Fruit fly (Drosophila melanogaster) whole organism: ENCODE data around the gene Mo25.

Experiments
- Dll ChIP-seq: fragments of >200 bp; optimal IDR thresholded peaks from 2 replicates; lab custom pipeline; 2017
- psq ChIP-seq: fragments of >200 bp; optimal IDR thresholded peaks from 2 replicates; lab custom pipeline; 2017

- no peak for TF ChIP-seq psq (lab: Kevin White, UChicago)
- TF ChIP-seq Dll, result no peak
These were observed 32.4 kb upstream of the Mo25 start, which contains the start of gene Abl for dm6 chr3L:16647578-16648113.
